Fruit fly (Drosophila melanogaster): Measurements from ENCODE around the gene SNF4Agamma.

The SNF4Agamma gene

dm6 chr3R:21151090-21151870 lies 10.7 kb downstream of the SNF4Agamma start (continued):
- TF ChIP-seq pnt (GFP tag; optimal IDR thresholded peaks at IDR 0.05) (no peak), nau (GFP tag; optimal IDR thresholded peaks at IDR 0.05) (peak; percentile 28), sens (GFP tag) (peak; percentile 69), abd-A (tag; optimal IDR thresholded peaks at IDR 0.05) (no peak), crol (GFP tag; IDR thresholded peaks at IDR 0.05) (no peak), ash1 (GFP tag; optimal IDR thresholded peaks at IDR 0.05) (no peak), tup (GFP tag; optimal IDR thresholded peaks at IDR 0.05) (no peak), CG17361 (GFP tag; IDR thresholded peaks at IDR 0.05) (peak; percentile 58; the same call in 2 of the 3 replicates), CG18599 (GFP tag; optimal IDR thresholded peaks at IDR 0.05) (peak; percentile 69), disco-r (GFP tag; optimal IDR thresholded peaks at IDR 0.05) (no peak), Hey (tag; optimal IDR thresholded peaks at IDR 0.05) (no peak), Doc2 (GFP tag; IDR thresholded peaks at IDR 0.05) (no peak), CG2120 (GFP tag; optimal IDR thresholded peaks at IDR 0.05) (peak; percentile 81), grau (tag; optimal IDR thresholded peaks at IDR 0.05) (peak; percentile 76), CG15514 (GFP tag; optimal IDR thresholded peaks at IDR 0.05) (peak; percentile 46), CG6854 (GFP tag; optimal IDR thresholded peaks at IDR 0.05) (peak; percentile 14), tna (GFP tag; IDR thresholded peaks at IDR 0.05; ENCODE audit: partially characterized antibody) (no peak), ase (GFP tag; IDR thresholded peaks at IDR 0.05) (0 out of 3 replicates have a peak, but pooled peaks have one; percentile 4), org-1 (GFP tag; optimal IDR thresholded peaks at IDR 0.05) (no peak), Hr51 (GFP tag; optimal IDR thresholded peaks at IDR 0.05) (peak in 1 of 2 experiments; percentile 80), CG5953 (GFP tag; IDR thresholded peaks at IDR 0.05) (no peak), CG3847 (GFP tag; IDR thresholded peaks at IDR 0.05) (peak; percentile 67; the same call in 1 of the 2 replicates), bab2 (GFP tag; optimal IDR thresholded peaks at IDR 0.05) (peak; percentile 68), dmrt99B (tag; optimal IDR thresholded peaks at IDR 0.05) (peak; percentile 71), Jarid2 (GFP tag; optimal IDR thresholded peaks at IDR 0.05) (no peak), ranshi (GFP tag; IDR thresholded peaks at IDR 0.05) (peak; percentile 40; the same call in 1 of the 2 replicates), dpn (GFP tag; optimal IDR thresholded peaks at IDR 0.05) (peak; percentile 33 to 51), ara (GFP tag; IDR thresholded peaks at IDR 0.05) (peak; percentile 41; the same call in 1 of the 2 replicates), CG14014 (GFP tag; IDR thresholded peaks at IDR 0.05) (peak; percentile 81), knrl (GFP tag; IDR thresholded peaks at IDR 0.05; ENCODE audit: partially characterized antibody) (no peak), Med (GFP tag) (peak; percentile 90), Xrp1 (GFP tag; IDR thresholded peaks at IDR 0.05) (peak; percentile 56), CG4360 (GFP tag; IDR thresholded peaks at IDR 0.05) (no peak), CG30403 (GFP tag; optimal IDR thresholded peaks at IDR 0.05) (peak; percentile 62), CG9932 (GFP tag; IDR thresholded peaks at IDR 0.05) (peak; percentile 74), CG4854 (GFP tag; optimal IDR thresholded peaks at IDR 0.05) (peak; percentile 43), CG31365 (tag; optimal IDR thresholded peaks at IDR 0.05) (peak; percentile 18), CG18619 (GFP tag; optimal IDR thresholded peaks at IDR 0.05) (peak; percentile 9), CG13624 (GFP tag; optimal IDR thresholded peaks at IDR 0.05) (peak; percentile 60), CG18764 (GFP tag; optimal IDR thresholded peaks at IDR 0.05) (no peak), CG31388 (GFP tag; optimal IDR thresholded peaks at IDR 0.05) (no peak), CG7372 (GFP tag; IDR thresholded peaks at IDR 0.05) (0 out of 2 replicates have a peak, but pooled peaks have one; percentile 24), CG17359 (tag; optimal IDR thresholded peaks at IDR 0.05) (peak; percentile 78), Six4 (GFP tag; optimal IDR thresholded peaks at IDR 0.05) (peak; percentile 37), CG7357 (GFP tag; IDR thresholded peaks at IDR 0.05) (0 out of 3 replicates have a peak, but pooled peaks have one; percentile 23), Awh (GFP tag; IDR thresholded peaks at IDR 0.05) (no peak), Drgx (GFP tag; IDR thresholded peaks at IDR 0.05) (peak; percentile 58), dysf (GFP tag; IDR thresholded peaks at IDR 0.05) (peak; percentile 60), HLH54F (GFP tag; optimal IDR thresholded peaks at IDR 0.05) (peak; percentile 25)
